Fruit fly (Drosophila melanogaster): ENCODE data around the gene CG14820.
A peak's percentile ranks its signal among the peaks of the same experiment; 100 is the strongest.

The CG14820 gene

DNA sequence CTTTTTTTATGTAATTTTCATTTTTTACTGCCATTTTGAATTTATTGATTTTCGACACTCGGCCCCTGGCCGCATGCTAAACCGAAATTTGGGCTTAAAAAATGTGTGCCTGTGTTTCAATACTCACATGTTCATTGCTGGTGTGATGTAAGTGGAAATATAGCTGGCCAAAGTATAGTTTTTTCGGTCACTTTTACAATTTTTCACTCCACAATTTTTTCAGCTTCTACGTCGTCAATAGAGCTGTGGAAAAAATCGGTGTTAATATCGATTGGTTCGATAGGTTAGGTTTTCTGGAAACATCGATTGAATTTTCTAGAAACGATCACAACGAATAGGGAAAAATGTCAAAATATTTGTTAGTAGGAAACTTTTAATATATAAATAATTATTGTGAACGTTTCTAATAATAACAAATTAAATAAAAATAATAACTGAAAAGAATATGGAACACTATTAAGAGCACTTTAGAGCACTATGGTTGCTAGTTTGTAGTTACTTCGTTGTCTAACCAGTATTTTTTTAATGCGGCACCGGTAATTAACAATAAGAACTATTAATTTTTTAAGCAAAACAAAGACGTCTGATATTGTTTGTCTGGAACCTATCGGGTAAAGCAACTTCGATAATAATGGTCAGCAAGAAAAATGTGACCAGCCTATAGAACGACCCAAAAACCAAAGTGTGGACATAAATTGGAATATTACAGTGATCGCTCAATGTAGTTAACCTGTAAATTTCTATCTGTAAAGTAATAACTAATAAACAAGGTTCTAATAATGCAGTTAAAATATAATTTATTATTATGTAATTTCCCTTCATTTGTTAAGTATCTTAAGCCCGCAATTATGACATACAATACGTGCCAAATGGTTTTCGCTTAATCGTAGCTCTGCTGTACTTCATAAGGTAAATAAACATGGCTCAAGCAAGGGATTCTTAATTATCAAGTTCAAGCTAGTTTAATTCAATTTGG is 22.8 kb downstream of the CG14820 start, which contains the start of the genes CG10077 and CG9948 (continued):
- TF ChIP-seq Eip93F (GFP tag; optimal IDR thresholded peaks at IDR 0.05), result peak; percentile 86
- TF ChIP-seq dac (GFP tag; optimal IDR thresholded peaks at IDR 0.05), result peak; percentile 51
- TF ChIP-seq CG3032 (tag; optimal IDR thresholded peaks at IDR 0.05), result peak; percentile 91
- TF ChIP-seq CG8319 (GFP tag; optimal IDR thresholded peaks at IDR 0.05), result peak; percentile 75
- peak; percentile 90 for TF ChIP-seq Ets96B (tag; optimal IDR thresholded peaks at IDR 0.05)
- peak; percentile 93 for TF ChIP-seq esn (GFP tag; optimal IDR thresholded peaks at IDR 0.05)
- TF ChIP-seq achi (GFP tag; optimal IDR thresholded peaks at IDR 0.05), result peak; percentile 90
- TF ChIP-seq dsx (GFP tag; optimal IDR thresholded peaks at IDR 0.05; ENCODE audit: poor library complexity, severe bottlenecking), result peak; percentile 85
- TF ChIP-seq CG34406 (GFP tag; optimal IDR thresholded peaks at IDR 0.05), result peak; percentile 86
- peak; percentile 93 for TF ChIP-seq acj6 (GFP tag; optimal IDR thresholded peaks at IDR 0.05)
- peak; percentile 90 for TF ChIP-seq Met (GFP tag; optimal IDR thresholded peaks at IDR 0.05)
- TF ChIP-seq CG11294 (GFP tag; IDR thresholded peaks at IDR 0.05), result peak; percentile 85
- TF ChIP-seq Hr4 (GFP tag; optimal IDR thresholded peaks at IDR 0.05), result peak; percentile 92
- TF ChIP-seq CG10631 (GFP tag; optimal IDR thresholded peaks at IDR 0.05), result peak; percentile 87
- no peak for TF ChIP-seq fd85E (GFP tag; optimal IDR thresholded peaks at IDR 0.05)
- TF ChIP-seq Sox14 (GFP tag; optimal IDR thresholded peaks at IDR 0.05), result peak; percentile 87
- peak; percentile 98 for TF ChIP-seq Eip78C (GFP tag)

DNA sequence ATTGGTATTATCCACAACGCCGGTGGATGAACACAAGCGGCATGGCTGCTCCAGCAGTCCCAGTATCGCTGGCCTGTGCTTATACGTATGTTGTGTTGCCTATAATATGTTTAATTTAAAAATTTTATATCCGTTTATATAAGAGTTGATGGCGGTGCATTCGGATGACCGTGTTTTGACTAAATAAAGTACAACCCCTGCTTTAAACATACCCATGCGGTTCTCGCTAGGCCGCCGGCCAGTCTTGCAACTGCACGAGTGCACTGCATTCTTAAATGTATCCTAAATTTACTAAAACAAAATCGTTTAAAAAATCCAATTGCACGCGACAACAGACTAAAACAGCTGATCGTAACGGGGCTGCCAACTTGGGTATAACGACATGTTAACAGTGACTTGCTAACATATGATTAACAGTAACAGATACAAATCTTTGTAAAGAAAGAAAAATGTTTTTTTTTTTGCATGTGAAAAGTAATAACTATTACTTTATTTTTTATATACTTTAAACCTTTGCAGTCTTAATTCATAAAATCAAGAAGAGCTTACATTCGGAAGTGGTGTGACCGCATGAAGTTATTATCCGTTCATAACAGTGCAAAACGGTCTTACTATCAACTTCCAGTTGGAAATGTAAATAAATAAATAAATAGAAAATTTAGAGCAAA is 25.2 kb downstream of the CG14820 start, which contains the start of the genes Uqcc1 and Surf1:
TSS of gene Uqcc1 (minus strand) at position 356 of the 668 bp plus-strand sequence.
TSS of gene Surf1 (plus strand) at position 594 of the 668 bp plus-strand sequence.
- peak; percentile 20 for TF ChIP-seq esn (GFP tag; optimal IDR thresholded peaks at IDR 0.05)
- TF ChIP-seq Lpt (GFP tag; optimal IDR thresholded peaks at IDR 0.05), result no peak
- TF ChIP-seq fkh (GFP tag; optimal IDR thresholded peaks at IDR 0.05), result peak; percentile 93
- TF ChIP-seq Eip75B (GFP tag; optimal IDR thresholded peaks at IDR 0.05), result peak; percentile 3
- TF ChIP-seq Eip78C (GFP tag), result peak; percentile 63
- TF ChIP-seq Eip93F (GFP tag; optimal IDR thresholded peaks at IDR 0.05), result peak; percentile 24

DNA sequence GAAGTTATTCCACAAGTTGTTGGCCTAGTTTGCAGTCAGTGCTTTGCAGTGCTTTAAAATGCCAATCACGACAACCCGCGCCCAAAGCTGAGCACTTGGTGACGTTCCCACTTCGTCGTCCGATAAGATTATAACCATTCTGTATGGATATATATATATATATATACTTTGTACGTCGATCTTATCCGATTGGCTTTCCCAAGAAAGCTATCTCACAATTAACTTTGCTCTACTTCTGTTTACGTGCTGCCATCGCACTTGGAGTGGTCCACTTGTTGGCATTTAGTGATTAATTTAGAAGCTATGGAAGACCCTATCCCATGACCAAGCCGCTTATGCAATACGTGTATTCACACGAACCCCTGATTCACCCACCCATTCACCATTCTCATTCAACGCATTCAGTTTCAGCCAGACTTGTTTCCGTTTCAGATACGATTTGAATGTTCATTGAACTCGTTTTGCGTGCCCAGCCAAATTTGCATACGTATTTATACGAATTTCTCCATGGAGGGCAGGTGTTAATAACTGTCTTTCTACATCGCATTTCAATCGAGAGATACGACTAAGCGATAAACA is 29.4 kb downstream of the CG14820 start:
- TF ChIP-seq vri (GFP tag; optimal IDR thresholded peaks at IDR 0.05) (peak; percentile 80), svp (GFP tag) (no peak), CG31627 (GFP tag; optimal IDR thresholded peaks at IDR 0.05) (no peak), Blimp-1 (GFP tag; optimal IDR thresholded peaks at IDR 0.05) (no peak), CG6163 (GFP tag; IDR thresholded peaks at IDR 0.05) (0 out of 3 replicates have a peak, but pooled peaks have one; percentile 8), Ets21C (GFP tag; optimal IDR thresholded peaks at IDR 0.05) (no peak), CG9139 (GFP tag; optimal IDR thresholded peaks at IDR 0.05) (no peak), CG32006 (GFP tag; optimal IDR thresholded peaks at IDR 0.05) (no peak)

DNA sequence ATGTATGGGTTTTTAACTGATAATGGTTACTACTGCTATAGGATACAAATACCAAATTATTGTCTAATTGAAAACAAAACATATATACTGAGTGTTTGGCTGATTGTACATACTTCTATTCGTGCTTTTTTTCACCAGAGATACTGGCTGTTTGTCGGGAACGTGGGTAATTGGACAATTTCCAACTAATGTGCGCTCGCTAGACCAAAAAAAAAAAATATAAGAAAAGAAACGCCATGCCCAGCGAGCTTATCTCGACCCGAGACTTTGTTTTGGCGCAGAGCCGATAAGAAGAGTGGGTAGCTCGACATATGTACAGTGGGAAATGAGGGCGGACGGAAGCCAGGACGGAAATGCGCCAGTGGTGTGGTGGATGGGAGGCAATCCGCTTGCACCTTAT is 30.4 kb downstream of the CG14820 start:
- no peak for TF ChIP-seq Eip75B (GFP tag; optimal IDR thresholded peaks at IDR 0.05)
- TF ChIP-seq CG8119 (GFP tag; IDR thresholded peaks at IDR 0.05), result no peak
- no peak for TF ChIP-seq ss (GFP tag; optimal IDR thresholded peaks at IDR 0.05)
- no peak for TF ChIP-seq fkh (GFP tag; optimal IDR thresholded peaks at IDR 0.05)
- no peak for TF ChIP-seq Met (GFP tag; optimal IDR thresholded peaks at IDR 0.05)
- no peak for TF ChIP-seq CG3919 (GFP tag; optimal IDR thresholded peaks at IDR 0.05)
- no peak for TF ChIP-seq CG15336 (GFP tag; IDR thresholded peaks at IDR 0.05)
- peak; percentile 15 for TF ChIP-seq svp (GFP tag)
- no peak for TF ChIP-seq CG6792 (GFP tag; optimal IDR thresholded peaks at IDR 0.05)

Measured in whole organism, prepupa.